Worm (Caenorhabditis elegans): ENCODE results near the gene mrpl-36.
A peak's percentile ranks its signal among the peaks of the same experiment; 100 is the strongest.

Gene mrpl-36

DNA sequence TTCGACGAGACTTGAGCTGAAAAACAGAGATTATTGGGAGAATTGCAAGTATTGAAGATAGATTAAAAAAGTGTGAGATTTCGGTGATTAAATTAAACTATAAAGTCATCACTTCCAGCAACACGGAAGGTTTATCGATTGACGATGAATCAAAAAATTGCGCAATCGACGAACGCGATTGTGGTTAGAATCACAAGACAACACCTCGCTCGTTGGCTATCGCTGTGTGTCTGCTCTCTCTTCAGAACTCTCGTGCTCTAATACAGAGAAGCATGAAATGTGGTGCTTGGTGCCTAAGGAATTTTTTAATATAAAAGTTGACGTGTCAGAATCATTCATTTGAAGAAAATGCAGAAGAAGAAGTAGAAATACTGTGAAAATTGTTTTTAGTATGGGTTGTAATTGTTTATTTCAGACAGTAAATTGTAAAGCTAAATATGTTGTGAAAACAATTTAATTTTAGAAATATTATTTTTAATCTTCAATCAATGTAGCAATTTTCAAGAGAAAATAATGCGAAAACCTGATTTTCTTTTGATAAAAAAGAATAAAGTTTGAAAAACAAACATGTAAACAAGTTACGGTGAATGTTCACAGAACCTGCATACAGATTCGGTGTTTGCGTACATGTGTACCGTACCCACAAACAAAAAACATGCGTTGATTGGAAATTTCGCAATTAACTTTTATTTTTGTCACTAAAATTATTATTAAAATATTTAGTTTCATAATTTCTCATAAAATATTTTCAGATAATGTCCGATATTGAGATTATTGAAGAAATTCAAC is 20.6 kb downstream of the mrpl-36 start, which contains the start of the genes ZK632.10 and ZK632.11:
Gene ZK632.10 (minus strand): TSS at position 560 of the 789 bp plus-strand sequence.
Gene ZK632.11 (plus strand): TSS at position 753 of the 789 bp plus-strand sequence.
- TF ChIP-seq unc-39 (tag; optimal IDR thresholded peaks at IDR 0.05) (no peak), Y55F3AM.14 (GFP tag; optimal IDR thresholded peaks at IDR 0.05) (no peak), nhr-11 (tag; optimal IDR thresholded peaks at IDR 0.05) (no peak), egl-27 (tag; optimal IDR thresholded peaks at IDR 0.05) (peak; percentile 7), ztf-1 (GFP tag; conservative IDR thresholded peaks at IDR 0.05) (no peak), nhr-129 (tag; optimal IDR thresholded peaks at IDR 0.05) (peak; percentile 44), nhr-25 (tag; optimal IDR thresholded peaks at IDR 0.05) (peak; percentile 9), elt-3 (tag; optimal IDR thresholded peaks at IDR 0.05) (no peak), elt-1 (tag; optimal IDR thresholded peaks at IDR 0.05) (no peak), alr-1 (tag; optimal IDR thresholded peaks at IDR 0.05) (no peak), gmeb-1 (tag; optimal IDR thresholded peaks at IDR 0.05) (peak; percentile 25), dmd-4 (tag; optimal IDR thresholded peaks at IDR 0.05) (no peak), mbf-1 (tag; optimal IDR thresholded peaks at IDR 0.05) (no peak), lin-13 (GFP tag; optimal IDR thresholded peaks at IDR 0.05) (peak; percentile 61), nhr-21 (tag; optimal IDR thresholded peaks at IDR 0.05) (no peak), crh-2 (tag; optimal IDR thresholded peaks at IDR 0.05) (peak; percentile 30), skn-1 (tag; optimal IDR thresholded peaks at IDR 0.05) (no peak), mab-5 (tag; optimal IDR thresholded peaks at IDR 0.05) (no peak), R02D3.7 (tag; optimal IDR thresholded peaks at IDR 0.05) (no peak), sma-3 (GFP tag; optimal IDR thresholded peaks at IDR 0.05) (peak; percentile 36), lin-39 (tag; optimal IDR thresholded peaks at IDR 0.05) (no peak), ama-1 (optimal IDR thresholded peaks at IDR 0.05) (no peak), ztf-4 (tag; optimal IDR thresholded peaks at IDR 0.05) (peak; percentile 16), nhr-237 (tag; optimal IDR thresholded peaks at IDR 0.05) (no peak), lsy-2 (tag; optimal IDR thresholded peaks at IDR 0.05) (peak; percentile 86 to 99), C34F6.9 (tag; optimal IDR thresholded peaks at IDR 0.05) (peak; percentile 81), unc-55 (GFP tag; optimal IDR thresholded peaks at IDR 0.05) (peak; percentile 93), nhr-77 (tag; optimal IDR thresholded peaks at IDR 0.05) (no peak), fos-1 (tag; optimal IDR thresholded peaks at IDR 0.05) (peak; percentile 33), snpc-4 (tag; optimal IDR thresholded peaks at IDR 0.05) (no peak)

DNA sequence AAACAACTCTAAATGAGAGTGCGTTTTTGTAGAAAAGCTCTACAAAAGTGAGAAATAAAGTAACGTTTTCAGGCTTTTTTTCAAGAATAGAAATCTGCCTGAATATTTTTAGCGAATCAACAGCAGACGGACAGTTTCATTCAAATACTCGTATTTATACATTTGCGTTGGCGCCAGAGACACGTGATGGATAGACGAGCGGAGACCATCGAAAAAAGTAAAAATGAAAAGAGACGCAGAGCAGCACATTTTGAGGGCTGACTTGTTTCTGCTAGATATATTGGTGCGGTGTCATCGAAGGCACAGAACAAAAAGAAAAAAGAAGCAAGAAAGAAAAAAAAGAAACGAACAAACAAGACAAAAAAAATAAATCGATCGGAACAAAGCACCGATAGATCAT is 21.9 kb downstream of the mrpl-36 start:
- TF ChIP-seq sma-3 (GFP tag; optimal IDR thresholded peaks at IDR 0.05): peak; percentile 46
- TF ChIP-seq ztf-11 (tag; optimal IDR thresholded peaks at IDR 0.05): no peak
- no peak for TF ChIP-seq nhr-10 (tag; optimal IDR thresholded peaks at IDR 0.05)
- TF ChIP-seq lsy-2 (tag; optimal IDR thresholded peaks at IDR 0.05): peak in 1 of 2 experiments; percentile 79
- no peak for TF ChIP-seq unc-39 (tag; optimal IDR thresholded peaks at IDR 0.05)
- TF ChIP-seq sma-9 (GFP tag; optimal IDR thresholded peaks at IDR 0.05): peak; percentile 52
- no peak for TF ChIP-seq sma-9 (tag; optimal IDR thresholded peaks at IDR 0.05)
- no peak for TF ChIP-seq nhr-11 (tag; optimal IDR thresholded peaks at IDR 0.05)
- TF ChIP-seq mdl-1 (tag; optimal IDR thresholded peaks at IDR 0.05): peak in 1 of 2 experiments; percentile 46
- TF ChIP-seq ama-1 (optimal IDR thresholded peaks at IDR 0.05): peak; percentile 93
- TF ChIP-seq F13H6.1 (tag; optimal IDR thresholded peaks at IDR 0.05): peak; percentile 61
- no peak for TF ChIP-seq dmd-4 (tag; optimal IDR thresholded peaks at IDR 0.05)
- peak; percentile 65 for TF ChIP-seq ztf-4 (tag; optimal IDR thresholded peaks at IDR 0.05)
- peak; percentile 18 for TF ChIP-seq lin-13 (GFP tag; optimal IDR thresholded peaks at IDR 0.05)
- TF ChIP-seq C34F6.9 (tag; optimal IDR thresholded peaks at IDR 0.05): peak; percentile 71
- no peak for TF ChIP-seq egl-27 (tag; optimal IDR thresholded peaks at IDR 0.05)
- no peak for TF ChIP-seq ceh-16 (tag; optimal IDR thresholded peaks at IDR 0.05)
- TF ChIP-seq nhr-129 (tag; optimal IDR thresholded peaks at IDR 0.05): peak; percentile 83
- no peak for TF ChIP-seq skn-1 (tag; optimal IDR thresholded peaks at IDR 0.05)
- TF ChIP-seq blmp-1 (tag; optimal IDR thresholded peaks at IDR 0.05; ENCODE audit: insufficient read depth): no peak
- TF ChIP-seq elt-1 (tag; optimal IDR thresholded peaks at IDR 0.05): no peak
- no peak for TF ChIP-seq ztf-1 (GFP tag; conservative IDR thresholded peaks at IDR 0.05)
- TF ChIP-seq lin-11 (tag; optimal IDR thresholded peaks at IDR 0.05): no peak
- no peak for TF ChIP-seq ZK546.5 (tag; optimal IDR thresholded peaks at IDR 0.05)
- no peak for TF ChIP-seq nhr-12 (tag; optimal IDR thresholded peaks at IDR 0.05)
- TF ChIP-seq nhr-77 (tag; optimal IDR thresholded peaks at IDR 0.05): no peak
- no peak for TF ChIP-seq nhr-237 (tag; optimal IDR thresholded peaks at IDR 0.05)
- peak; percentile 34 for TF ChIP-seq unc-55 (GFP tag; optimal IDR thresholded peaks at IDR 0.05)
- peak; percentile 32 for TF ChIP-seq mab-5 (tag; optimal IDR thresholded peaks at IDR 0.05)
- peak; percentile 23 for TF ChIP-seq gmeb-1 (tag; optimal IDR thresholded peaks at IDR 0.05)
- no peak for TF ChIP-seq aly-2 (tag; optimal IDR thresholded peaks at IDR 0.05)
- no peak for TF ChIP-seq elt-3 (tag; optimal IDR thresholded peaks at IDR 0.05)
- no peak for TF ChIP-seq lin-39 (tag; optimal IDR thresholded peaks at IDR 0.05)
- no peak for TF ChIP-seq mbf-1 (tag; optimal IDR thresholded peaks at IDR 0.05)
- TF ChIP-seq snpc-4 (tag; optimal IDR thresholded peaks at IDR 0.05): no peak
- TF ChIP-seq nhr-6 (tag; optimal IDR thresholded peaks at IDR 0.05): no peak
- no peak for TF ChIP-seq nhr-25 (tag; optimal IDR thresholded peaks at IDR 0.05)
- TF ChIP-seq fos-1 (tag; optimal IDR thresholded peaks at IDR 0.05): peak; percentile 3
- TF ChIP-seq nhr-23 (tag; optimal IDR thresholded peaks at IDR 0.05): no peak
- TF ChIP-seq crh-2 (tag; optimal IDR thresholded peaks at IDR 0.05): peak; percentile 68
- peak; percentile 82 for TF ChIP-seq Y55F3AM.14 (GFP tag; optimal IDR thresholded peaks at IDR 0.05)
- no peak for TF ChIP-seq ceh-82 (tag; optimal IDR thresholded peaks at IDR 0.05)
- no peak for TF ChIP-seq alr-1 (tag; optimal IDR thresholded peaks at IDR 0.05)
- TF ChIP-seq sem-4 (tag; optimal IDR thresholded peaks at IDR 0.05): peak; percentile 6
- no peak for TF ChIP-seq unc-62 (GFP tag; optimal IDR thresholded peaks at IDR 0.05)

Data from whole organism, L2 larva.